Worm (Caenorhabditis elegans) whole organism, young adult: Measurements from ENCODE around the gene T28H10.2.

Experiments
- B0019.2 ChIP-seq: fragments of 200-800 bp; sonication (Bioruptor generic); conservative IDR thresholded peaks from 2 replicates; pipeline ENCODE4 v1.3.6; 2022; ENCODE audit warnings: missing genetic modification reagents, missing genetic modification characterization, missing compliant biosample characterization
- B0035.1 ChIP-seq: sonication (generic microtip); optimal IDR thresholded peaks from 2 replicates; lab custom pipeline; 2016; ENCODE audit warnings: missing genetic modification characterization, mild to moderate bottlenecking, missing compliant biosample characterization, missing genotype, missing genetic modification reagents
- D2030.7 ChIP-seq: fragments of 200-800 bp; sonication (Bioruptor generic); IDR thresholded peaks from 2 replicates; pipeline ENCODE4 v1.3.6; 2022; ENCODE audit warnings: missing genetic modification reagents, missing genetic modification characterization, missing compliant biosample characterization
- F49E8.2 ChIP-seq: sonication (generic microtip); optimal IDR thresholded peaks from 3 replicates; lab custom pipeline; 2017; ENCODE audit warnings: missing genetic modification characterization, mild to moderate bottlenecking, missing compliant biosample characterization, antibody characterized with exemption, moderate library complexity; ENCODE audit not compliant: insufficient read depth
- F52B5.7 ChIP-seq: sonication (generic microtip); optimal IDR thresholded peaks from 2 replicates; lab custom pipeline; 2016; ENCODE audit warnings: mild to moderate bottlenecking, missing genetic modification characterization, missing compliant biosample characterization
- F55B11.4 ChIP-seq: sonication (generic microtip); optimal IDR thresholded peaks from 2 replicates; lab custom pipeline; 2016; ENCODE audit warnings: missing compliant biosample characterization, missing genetic modification characterization, borderline replicate concordance; ENCODE audit not compliant: insufficient read depth
- F57A8.1 ChIP-seq: fragments of 200-800 bp; sonication (Bioruptor generic); optimal IDR thresholded peaks from 2 replicates; lab custom pipeline; 2018; ENCODE audit warnings: mild to moderate bottlenecking, missing genetic modification characterization, moderate library complexity, missing compliant biosample characterization
- T26A5.8 ChIP-seq: sonication (generic microtip); optimal IDR thresholded peaks from 2 replicates; lab custom pipeline; 2016; ENCODE audit warnings: missing genetic modification characterization, missing compliant biosample characterization
- Y53G8AR.9 ChIP-seq: fragments of 200-800 bp; sonication (Bioruptor generic); conservative IDR thresholded peaks from 2 replicates; pipeline ENCODE4 v1.3.6; 2022; ENCODE audit warnings: missing genetic modification reagents, missing genetic modification characterization, missing compliant biosample characterization
- Y95B8A.8 ChIP-seq: fragments of 200-800 bp; sonication (Bioruptor generic); IDR thresholded peaks from 2 replicates; pipeline ENCODE4 v1.3.6; 2022; ENCODE audit warnings: missing genetic modification reagents, missing genetic modification characterization, missing compliant biosample characterization
- ama-1 ChIP-seq, 3 experiments: fragments of 150-350 bp in 1 of 3; sonication (generic microtip) in 2 of 3; optimal IDR thresholded peaks; 2 replicates each; lab custom pipeline; 2014 to 2018; ENCODE audit warnings: missing biosample characterization in 2 of 3, missing genetic modification characterization in 2 of 3, missing genetic modification reagents in 2 of 3
- attf-5 ChIP-seq: fragments of 200-800 bp; sonication (Bioruptor generic); optimal IDR thresholded peaks from 2 replicates; lab custom pipeline; 2018; ENCODE audit warnings: mild to moderate bottlenecking, missing genetic modification characterization, missing compliant biosample characterization
- bed-1 ChIP-seq: fragments of 200-800 bp; sonication (Bioruptor generic); IDR thresholded peaks from 2 replicates; pipeline ENCODE4 v1.3.6; 2022; ENCODE audit warnings: missing genetic modification reagents, missing genetic modification characterization, missing compliant biosample characterization
- bed-2 ChIP-seq: fragments of 200-800 bp; sonication (Bioruptor generic); IDR thresholded peaks from 2 replicates; pipeline ENCODE4 v1.3.6; 2022; ENCODE audit warnings: missing genetic modification reagents, missing genetic modification characterization, missing compliant biosample characterization
- cebp-2 ChIP-seq: fragments of 200-800 bp; sonication (Bioruptor generic); IDR thresholded peaks from 2 replicates; pipeline ENCODE4 v1.3.6; 2022; ENCODE audit warnings: missing genetic modification characterization, missing compliant biosample characterization
- ceh-100 ChIP-seq: fragments of 200-800 bp; sonication (Bioruptor generic); IDR thresholded peaks from 2 replicates; pipeline ENCODE4 v1.3.6; 2022; ENCODE audit warnings: missing genetic modification reagents, missing genetic modification characterization, missing compliant biosample characterization
- chd-7 ChIP-seq: sonication (generic microtip); optimal IDR thresholded peaks from 2 replicates; lab custom pipeline; 2016; ENCODE audit warnings: mild to moderate bottlenecking, missing genetic modification characterization, moderate library complexity, missing compliant biosample characterization
- dpff-1 ChIP-seq: sonication (generic microtip); optimal IDR thresholded peaks from 2 replicates; lab custom pipeline; 2017; ENCODE audit warnings: mild to moderate bottlenecking, missing genetic modification characterization, missing compliant biosample characterization
- ets-4 ChIP-seq: fragments of 200-800 bp; sonication (Bioruptor generic); optimal IDR thresholded peaks from 2 replicates; lab custom pipeline; 2018; ENCODE audit warnings: mild to moderate bottlenecking, missing genetic modification characterization, missing compliant biosample characterization
- him-1 ChIP-seq: sonication (generic microtip); optimal IDR thresholded peaks from 2 replicates; lab custom pipeline; 2016; ENCODE audit warnings: missing genotype, missing genetic modification reagents, missing genetic modification characterization, missing compliant biosample characterization
- hsf-1 ChIP-seq: fragments of 200-800 bp; sonication (Bioruptor generic); IDR thresholded peaks from 2 replicates; pipeline ENCODE4 v1.3.6; 2022; ENCODE audit warnings: missing genetic modification reagents, missing genetic modification characterization, missing compliant biosample characterization
- let-607 ChIP-seq, 2 experiments: fragments of 200-800 bp in 1 of 2; sonication (Bioruptor generic) in 1 of 2; sonication (generic microtip) in 1 of 2; optimal IDR thresholded peaks; 2 replicates each; lab custom pipeline; 2016 to 2018; ENCODE audit warnings: mild to moderate bottlenecking in 2 of 2, missing compliant biosample characterization in 2 of 2, missing genetic modification characterization in 2 of 2, moderate library complexity in 2 of 2, missing genotype in 1 of 2
- lin-26 ChIP-seq: fragments of 200-800 bp; sonication (Bioruptor generic); IDR thresholded peaks from 2 replicates; pipeline ENCODE4 v1.3.6; 2022; ENCODE audit warnings: missing genetic modification reagents, missing genetic modification characterization, missing compliant biosample characterization
- mcd-1 ChIP-seq: fragments of 200-800 bp; sonication (Bioruptor generic); IDR thresholded peaks from 2 replicates; pipeline ENCODE4 v1.3.6; 2022; ENCODE audit warnings: missing genetic modification reagents, missing genetic modification characterization, missing compliant biosample characterization
- nfya-1 ChIP-seq: sonication (generic microtip); optimal IDR thresholded peaks from 2 replicates; lab custom pipeline; 2017; ENCODE audit warnings: antibody characterized with exemption, missing compliant biosample characterization, missing genetic modification characterization, borderline replicate concordance; ENCODE audit not compliant: insufficient read depth
- nfyb-1 ChIP-seq: fragments of 200-800 bp; sonication (Bioruptor generic); IDR thresholded peaks from 2 replicates; pipeline ENCODE4 v1.3.6; 2022; ENCODE audit warnings: missing genetic modification reagents, missing genetic modification characterization, missing compliant biosample characterization
- nhr-120 ChIP-seq: fragments of 200-800 bp; sonication (Bioruptor generic); IDR thresholded peaks from 2 replicates; pipeline ENCODE4 v1.3.6; 2022; ENCODE audit warnings: missing genetic modification characterization, missing compliant biosample characterization
- nhr-80 ChIP-seq: sonication (generic microtip); optimal IDR thresholded peaks from 2 replicates; lab custom pipeline; 2016; ENCODE audit warnings: missing genetic modification characterization, missing compliant biosample characterization
- rcor-1 ChIP-seq: fragments of 200-800 bp; sonication (Bioruptor generic); IDR thresholded peaks from 2 replicates; pipeline ENCODE4 v1.3.6; 2022; ENCODE audit warnings: missing genetic modification reagents, missing genetic modification characterization, missing compliant biosample characterization
- snpc-1.3 ChIP-seq: sonication (generic microtip); optimal IDR thresholded peaks from 2 replicates; lab custom pipeline; 2017; ENCODE audit warnings: missing genetic modification characterization, mild to moderate bottlenecking, missing compliant biosample characterization, antibody characterized with exemption, moderate library complexity, missing genotype, missing genetic modification reagents; ENCODE audit not compliant: insufficient read depth
- sptf-2 ChIP-seq: fragments of 200-800 bp; sonication (Bioruptor generic); optimal IDR thresholded peaks from 2 replicates; lab custom pipeline; 2018; ENCODE audit warnings: mild to moderate bottlenecking, missing genetic modification characterization, missing compliant biosample characterization
- unc-130 ChIP-seq: sonication (generic microtip); optimal IDR thresholded peaks from 2 replicates; lab custom pipeline; 2016; ENCODE audit warnings: missing genetic modification reagents, missing genetic modification characterization, missing compliant biosample characterization
- ztf-22 ChIP-seq: fragments of 200-800 bp; sonication (Bioruptor generic); optimal IDR thresholded peaks from 2 replicates; lab custom pipeline; 2018; ENCODE audit warnings: mild to moderate bottlenecking, missing genetic modification characterization, moderate library complexity, missing compliant biosample characterization
- ztf-26 ChIP-seq: sonication (generic microtip); optimal IDR thresholded peaks from 2 replicates; lab custom pipeline; 2017; ENCODE audit warnings: missing genetic modification characterization, missing compliant biosample characterization
- ztf-28 ChIP-seq: fragments of 200-800 bp; sonication (Bioruptor generic); IDR thresholded peaks from 2 replicates; pipeline ENCODE4 v1.3.6; 2022; ENCODE audit warnings: missing genetic modification reagents, missing genetic modification characterization, missing compliant biosample characterization

T28H10.2 gene

DNA sequence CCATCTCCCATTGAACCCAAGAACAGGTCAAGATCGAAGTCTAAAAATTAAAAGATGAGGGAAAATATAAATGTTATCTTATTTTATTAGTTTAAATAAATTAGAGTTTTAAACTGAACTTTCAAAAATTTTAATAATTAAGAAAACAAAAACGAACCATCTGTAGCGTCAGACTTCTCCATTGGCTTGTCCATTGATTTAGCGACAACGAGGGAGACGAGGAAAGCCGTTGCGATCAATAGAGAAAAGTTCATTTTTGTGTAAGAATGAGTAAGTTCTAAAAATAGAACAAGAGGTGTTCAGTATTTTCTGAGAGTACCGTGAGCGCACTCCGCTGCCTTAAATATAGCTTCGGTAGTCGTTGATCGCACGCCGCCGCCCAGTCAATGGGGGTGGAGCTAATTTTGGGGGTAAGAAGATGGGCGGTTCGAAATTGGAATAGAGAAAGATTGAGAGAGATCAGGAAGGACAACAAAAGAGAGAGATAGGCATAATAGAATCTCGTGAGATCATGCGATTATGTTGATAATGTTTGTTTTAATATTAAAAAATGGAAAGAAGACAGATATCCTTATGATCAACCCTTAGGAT is 37.4 kb upstream of the T28H10.2 start, which contains the start of gene F45D3.3:
Gene F45D3.3 (minus strand): TSS at position 350 of the 591 bp plus-strand sequence.
- TF ChIP-seq bed-1 (no peak), cebp-2 (GFP tag; lab: Robert Waterston, UW) (no peak), snpc-1.3 (tag; lab: Kevin White, UChicago) (no peak), lin-26 (GFP tag; lab: Robert Waterston, UW) (peak; percentile 39; the same call in 1 of the 2 replicates), ama-1 (optimal IDR thresholded peaks at IDR 0.05; lab: Kevin White, UChicago) (peak; percentile 61), ama-1 (GFP tag; optimal IDR thresholded peaks at IDR 0.05; lab: Kevin White, UChicago) (no peak), unc-130 (GFP tag; lab: Kevin White, UChicago) (no peak), nhr-80 (no peak)

DNA sequence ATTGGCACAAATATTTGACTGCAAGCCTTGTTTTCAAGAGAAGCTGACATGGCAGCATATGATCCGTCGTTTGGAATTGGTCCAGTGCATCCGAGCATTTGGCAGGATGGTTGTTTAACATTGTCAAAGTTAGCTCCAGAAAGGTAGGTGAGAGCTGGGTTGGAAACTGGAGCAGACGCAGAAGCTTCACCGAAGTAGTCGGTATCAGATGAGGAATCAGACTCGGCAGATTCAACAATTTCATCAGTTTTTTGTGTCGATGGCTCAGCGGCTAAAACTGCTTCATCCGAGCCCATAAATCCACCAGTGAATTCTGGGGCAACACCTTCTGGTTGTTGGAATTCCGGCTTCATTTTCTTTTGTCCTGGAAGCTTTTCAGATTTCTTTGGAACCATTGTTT is 36.9 kb upstream of the T28H10.2 start:
- TF ChIP-seq chd-7 (tag; lab: Kevin White, UChicago) = peak; percentile 5
- TF ChIP-seq B0019.2 (GFP tag; lab: Robert Waterston, UW) = no peak
- 0 out of 2 replicates have a peak, but pooled peaks have one; percentile 15 for TF ChIP-seq mcd-1 (GFP tag; lab: Robert Waterston, UW)
- peak; percentile 81 for TF ChIP-seq ama-1 (optimal IDR thresholded peaks at IDR 0.05; lab: Kevin White, UChicago)
- TF ChIP-seq ama-1 (GFP tag; optimal IDR thresholded peaks at IDR 0.05; lab: Kevin White, UChicago) = no peak

DNA sequence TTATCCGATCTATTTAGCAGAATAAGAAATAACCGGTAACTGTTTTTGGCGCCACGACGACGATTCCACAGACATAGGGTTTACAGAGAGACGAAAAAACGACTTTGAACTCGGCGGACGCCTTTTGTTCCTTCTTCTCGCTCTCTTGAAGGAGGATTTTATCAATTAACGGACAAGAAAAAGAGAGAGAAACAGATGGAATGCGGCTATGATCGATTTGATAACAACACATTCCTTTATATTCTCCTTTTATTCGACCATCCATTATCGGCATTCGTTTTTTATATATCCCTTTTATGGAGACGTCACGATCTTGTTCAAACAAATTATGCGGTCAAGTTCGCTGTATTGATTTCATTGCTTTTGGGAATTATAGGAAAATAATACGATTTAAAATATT is 36.1 kb upstream of the T28H10.2 start:
- no peak for TF ChIP-seq dpff-1 (tag; lab: Kevin White, UChicago)
- no peak for TF ChIP-seq ets-4 (GFP tag; lab: Kevin White, UChicago)
- TF ChIP-seq B0035.1 (tag; lab: Kevin White, UChicago) = no peak
- no peak for TF ChIP-seq Y95B8A.8 (GFP tag; lab: Robert Waterston, UW)
- TF ChIP-seq nfyb-1 (GFP tag; lab: Robert Waterston, UW) = peak; percentile 59; the same call in 1 of the 2 replicates
- no peak for TF ChIP-seq F49E8.2 (tag; lab: Kevin White, UChicago)
- no peak for TF ChIP-seq hsf-1 (GFP tag; lab: Robert Waterston, UW)
- TF ChIP-seq ama-1 (optimal IDR thresholded peaks at IDR 0.05; lab: Kevin White, UChicago) = peak; percentile 73
- TF ChIP-seq ama-1 (GFP tag; optimal IDR thresholded peaks at IDR 0.05; lab: Kevin White, UChicago) = no peak
- no peak for TF ChIP-seq nhr-80
- TF ChIP-seq D2030.7 (GFP tag; lab: Robert Waterston, UW) = no peak
- TF ChIP-seq rcor-1 (GFP tag; lab: Robert Waterston, UW) = peak; percentile 10; the same call in 1 of the 2 replicates
- TF ChIP-seq ztf-26 (tag; lab: Kevin White, UChicago) = peak; percentile 18
- TF ChIP-seq, all 124 proteins: peak for 4

DNA sequence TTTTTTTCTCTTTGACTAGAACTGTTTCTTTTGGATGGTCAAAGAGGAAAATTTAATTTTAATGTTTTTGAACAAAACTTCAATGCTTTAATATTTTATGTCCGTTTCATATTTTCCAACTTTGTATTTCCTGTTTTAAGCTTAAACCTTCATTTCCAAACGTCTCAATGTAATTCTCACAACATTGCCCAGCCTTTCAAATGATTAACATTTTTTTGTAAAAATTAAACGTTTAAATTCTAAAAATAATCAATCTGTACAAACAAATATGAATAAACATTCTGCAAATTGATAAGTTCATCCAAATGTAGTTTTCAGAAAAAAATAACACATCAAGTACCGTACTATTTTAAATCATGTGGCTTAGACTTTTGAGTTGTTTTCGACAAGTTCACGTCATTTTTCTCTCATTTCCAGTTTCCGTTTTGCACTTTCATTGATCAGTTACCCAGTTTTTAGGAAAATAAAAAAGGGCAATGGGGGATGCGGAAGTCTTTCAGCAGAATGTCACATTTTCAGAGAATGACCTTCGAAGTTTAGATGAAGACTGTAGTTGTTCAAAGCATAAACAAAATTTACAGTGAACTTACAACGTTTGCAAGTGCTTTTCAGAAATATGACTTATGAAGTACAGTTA is 30.1 kb upstream of the T28H10.2 start:
- TF ChIP-seq sptf-2 (GFP tag; lab: Kevin White, UChicago) (no peak), ztf-28 (GFP tag; lab: Robert Waterston, UW) (no peak), let-607 (tag; optimal IDR thresholded peaks at IDR 0.05; lab: Kevin White, UChicago) (no peak), nfya-1 (tag; lab: Kevin White, UChicago) (no peak), F52B5.7 (tag; lab: Kevin White, UChicago) (no peak), bed-2 (no peak), ceh-100 (GFP tag; lab: Robert Waterston, UW) (no peak), F55B11.4 (tag; lab: Kevin White, UChicago) (no peak), T26A5.8 (no peak), nfyb-1 (GFP tag; lab: Robert Waterston, UW) (no peak), F57A8.1 (GFP tag; lab: Kevin White, UChicago) (no peak), attf-5 (no peak), ztf-22 (GFP tag; lab: Kevin White, UChicago) (no peak), dpff-1 (tag; lab: Kevin White, UChicago) (no peak), nhr-120 (GFP tag; lab: Robert Waterston, UW) (no peak), Y53G8AR.9 (GFP tag; lab: Robert Waterston, UW) (no peak), him-1 (tag; lab: Kevin White, UChicago) (no peak)
